Fruit fly (Drosophila melanogaster) whole organism, adult: ENCODE measurements around the gene CG15517.

Experiments
- CG7045 ChIP-seq: fragments of 200-800 bp; sonication (Bioruptor generic); optimal IDR thresholded peaks from 2 replicates; lab custom pipeline; 2017; ENCODE audit warnings: missing biosample characterization, mild to moderate bottlenecking, missing genetic modification characterization
- cnc ChIP-seq, 2 experiments: fragments of >200 bp; optimal IDR thresholded peaks; 2 replicates each; lab custom pipeline; 2017

- no peak for TF ChIP-seq CG7045
- TF ChIP-seq cnc (optimal IDR thresholded peaks at IDR 0.05; lab: Kevin White, UChicago): no peak
Measured at dm6 chr3R:29862795-29863194, 40.8 kb downstream of the CG15517 start.
